Worm (Caenorhabditis elegans): ENCODE data around the gene H06I04.3.

- TF ChIP-seq nhr-85 (tag), result peak; percentile 82
- peak; percentile 41 for TF ChIP-seq lin-13 (GFP tag; optimal IDR thresholded peaks at IDR 0.05)
- TF ChIP-seq nhr-77 (tag; optimal IDR thresholded peaks at IDR 0.05), result peak; percentile 85
- no peak for TF ChIP-seq mab-9 (GFP tag; IDR thresholded peaks at IDR 0.05)
- TF ChIP-seq mdl-1 (tag; optimal IDR thresholded peaks at IDR 0.05), result no peak
- TF ChIP-seq sox-4 (tag; optimal IDR thresholded peaks at IDR 0.05), result no peak
Measured at ce11 chrIII:3065876-3066509, 4.3 kb upstream of the H06I04.3 start.

All from whole organism, L1 larva.